Fruit fly (Drosophila melanogaster): ENCODE data around the gene CG17328.

CG17328 gene

DNA sequence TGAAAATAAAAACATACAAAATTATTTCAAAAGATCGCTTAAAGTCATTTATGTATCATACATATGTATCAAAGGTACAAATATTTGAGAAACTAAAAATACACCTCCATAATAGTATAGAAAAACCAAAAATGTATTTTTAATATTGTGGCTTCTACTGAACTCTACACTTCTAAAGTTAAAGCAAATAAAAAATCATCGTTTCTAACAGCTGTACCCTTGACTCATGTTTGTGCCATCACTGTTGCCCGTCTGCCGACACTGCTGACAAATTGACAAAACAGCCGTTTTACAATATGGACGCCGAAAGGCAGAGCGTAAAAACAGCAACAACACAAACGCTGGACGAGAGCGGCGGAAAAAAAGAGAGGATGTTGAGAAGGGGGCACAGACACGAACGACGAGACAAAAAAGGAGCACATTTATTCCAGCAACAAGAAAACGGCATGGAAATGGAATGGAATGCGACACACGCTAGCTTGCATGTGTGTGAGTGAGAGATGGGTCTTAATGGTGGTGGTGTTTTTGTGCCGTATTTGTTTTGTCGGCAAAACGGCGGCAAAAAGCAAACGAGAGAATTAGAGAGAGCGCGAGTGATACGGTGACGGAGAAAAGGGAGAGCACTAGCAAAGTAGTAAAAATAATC is 13.3 kb upstream of the CG17328 start (continued):
- TF ChIP-seq wor (GFP tag; IDR thresholded peaks at IDR 0.05) (no peak), gcm2 (GFP tag; optimal IDR thresholded peaks at IDR 0.05) (peak; percentile 63), dmrt11E (tag; optimal IDR thresholded peaks at IDR 0.05) (peak; percentile 81), CG12744 (GFP tag; optimal IDR thresholded peaks at IDR 0.05) (peak; percentile 89), bab2 (GFP tag; optimal IDR thresholded peaks at IDR 0.05) (peak; percentile 84), eyg (GFP tag; optimal IDR thresholded peaks at IDR 0.05) (peak; percentile 70), Abd-B (GFP tag; optimal IDR thresholded peaks at IDR 0.05) (peak; percentile 54), sens (GFP tag) (peak; percentile 95), CG11093 (GFP tag; IDR thresholded peaks at IDR 0.05) (peak; percentile 66; the same call in 2 of the 3 replicates), Ravus (GFP tag; IDR thresholded peaks at IDR 0.05) (no peak), CG17385 (GFP tag; optimal IDR thresholded peaks at IDR 0.05) (peak; percentile 74), dm (GFP tag; optimal IDR thresholded peaks at IDR 0.05) (peak; percentile 69), Myb (GFP tag; optimal IDR thresholded peaks at IDR 0.05) (peak; percentile 72), lmd (GFP tag; IDR thresholded peaks at IDR 0.05) (no peak), CG13775 (GFP tag; optimal IDR thresholded peaks at IDR 0.05) (peak; percentile 85), wdn (GFP tag; IDR thresholded peaks at IDR 0.05) (no peak), CG34376 (GFP tag; optimal IDR thresholded peaks at IDR 0.05) (no peak), Xbp1 (GFP tag; optimal IDR thresholded peaks at IDR 0.05) (peak; percentile 79), CG7745 (tag; optimal IDR thresholded peaks at IDR 0.05) (peak; percentile 15), CG12942 (GFP tag; optimal IDR thresholded peaks at IDR 0.05) (peak; percentile 81), Side (GFP tag; optimal IDR thresholded peaks at IDR 0.05) (peak; percentile 72), BEAF-32 (GFP tag; optimal IDR thresholded peaks at IDR 0.05) (peak; percentile 49), CG1603 (tag; optimal IDR thresholded peaks at IDR 0.05) (peak; percentile 61), Hsf (GFP tag; optimal IDR thresholded peaks at IDR 0.05) (peak; percentile 78), ac (GFP tag; optimal IDR thresholded peaks at IDR 0.05) (no peak), Sox100B (GFP tag; optimal IDR thresholded peaks at IDR 0.05) (peak; percentile 86), pzg (GFP tag; optimal IDR thresholded peaks at IDR 0.05) (peak; percentile 1), az2 (GFP tag; optimal IDR thresholded peaks at IDR 0.05) (peak; percentile 74), Kr (GFP tag; optimal IDR thresholded peaks at IDR 0.05) (no peak), vnd (GFP tag; IDR thresholded peaks at IDR 0.05; ENCODE audit: partially characterized antibody) (no peak), Antp (GFP tag; optimal IDR thresholded peaks at IDR 0.05) (peak; percentile 67), bsh (GFP tag; optimal IDR thresholded peaks at IDR 0.05) (peak; percentile 31 to 82), CG6765 (GFP tag; optimal IDR thresholded peaks at IDR 0.05) (peak; percentile 81), Trl (optimal IDR thresholded peaks at IDR 0.05) (peak; percentile 83 to 93), Trl (GFP tag; optimal IDR thresholded peaks at IDR 0.05) (peak; percentile 27), CG18011 (GFP tag; optimal IDR thresholded peaks at IDR 0.05) (peak; percentile 73), Max (GFP tag; optimal IDR thresholded peaks at IDR 0.05) (peak; percentile 66), CG1792 (GFP tag; optimal IDR thresholded peaks at IDR 0.05) (peak; percentile 74), CG7556 (GFP tag; optimal IDR thresholded peaks at IDR 0.05) (peak; percentile 81), HLH54F (GFP tag; optimal IDR thresholded peaks at IDR 0.05) (peak; percentile 86), fu2 (GFP tag; optimal IDR thresholded peaks at IDR 0.05) (peak; percentile 79), CG11723 (GFP tag; optimal IDR thresholded peaks at IDR 0.05) (peak; percentile 66), PHDP (tag; optimal IDR thresholded peaks at IDR 0.05) (peak; percentile 88), Fer2 (tag; optimal IDR thresholded peaks at IDR 0.05) (peak; percentile 64), CG5180 (GFP tag; optimal IDR thresholded peaks at IDR 0.05) (peak; percentile 62), Blimp-1 (GFP tag; optimal IDR thresholded peaks at IDR 0.05) (peak; percentile 79), slou (GFP tag; optimal IDR thresholded peaks at IDR 0.05) (peak; percentile 32), twi (tag; optimal IDR thresholded peaks at IDR 0.05) (peak; percentile 63), NfI (GFP tag; optimal IDR thresholded peaks at IDR 0.05) (peak; percentile 81), CG14710 (tag; optimal IDR thresholded peaks at IDR 0.05) (peak; percentile 82)

All from whole organism, embryonic.